Fruit fly (Drosophila melanogaster): ENCODE data around the gene CG9921.

The CG9921 gene

DNA sequence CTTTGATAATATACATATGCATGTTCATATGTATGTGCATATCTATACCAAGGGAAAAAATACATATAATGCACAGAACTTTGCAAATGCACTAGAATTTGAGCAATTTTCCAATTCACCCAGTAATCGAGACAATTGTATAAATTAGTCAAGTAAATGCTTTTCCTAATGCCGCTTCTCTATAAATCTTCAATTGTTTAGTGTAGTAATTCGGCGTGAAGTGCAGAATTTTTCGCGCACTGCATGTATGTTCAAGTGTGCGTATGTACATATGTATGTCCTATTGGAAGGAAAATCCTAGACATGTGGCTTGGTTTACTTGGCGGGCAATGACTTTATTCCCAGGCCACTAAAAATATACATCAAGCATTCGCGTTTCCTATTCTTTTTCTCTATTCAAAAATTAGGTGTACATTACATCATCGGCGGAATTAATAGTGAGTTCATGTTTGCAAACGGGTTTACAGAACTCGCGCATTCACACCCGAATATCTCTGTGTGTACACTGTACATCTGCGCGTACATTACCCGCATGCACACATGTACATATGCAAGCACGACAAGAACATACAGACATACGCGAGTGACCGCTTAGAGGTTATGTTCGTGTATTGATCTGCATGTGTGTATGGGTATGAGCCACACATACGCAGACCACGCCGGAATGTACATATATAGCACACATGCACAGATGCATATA is 14.4 kb downstream of the CG9921 start (continued):
- TF ChIP-seq insv (GFP tag; optimal IDR thresholded peaks at IDR 0.05) = peak in 1 of 2 experiments; percentile 83
- peak; percentile 49; the same call in 2 of the 3 replicates for TF ChIP-seq Opbp (GFP tag; IDR thresholded peaks at IDR 0.05; ENCODE audit: partially characterized antibody)
- no peak for TF ChIP-seq CG14441 (GFP tag; IDR thresholded peaks at IDR 0.05)
- no peak for TF ChIP-seq CG5953 (GFP tag; IDR thresholded peaks at IDR 0.05)
- no peak for TF ChIP-seq CG4360 (GFP tag; IDR thresholded peaks at IDR 0.05)
- TF ChIP-seq nom (GFP tag; optimal IDR thresholded peaks at IDR 0.05) = peak; percentile 19
- TF ChIP-seq gem (tag; optimal IDR thresholded peaks at IDR 0.05) = peak; percentile 15
- TF ChIP-seq Mad (GFP tag; optimal IDR thresholded peaks at IDR 0.05) = no peak
- peak; percentile 23; the same call in 1 of the 3 replicates for TF ChIP-seq z (GFP tag; IDR thresholded peaks at IDR 0.05)
- no peak for TF ChIP-seq CG2712 (tag; optimal IDR thresholded peaks at IDR 0.05)
- TF ChIP-seq CG13624 (GFP tag; optimal IDR thresholded peaks at IDR 0.05) = no peak
- TF ChIP-seq kni (GFP tag; optimal IDR thresholded peaks at IDR 0.05) = peak; percentile 79
- no peak for TF ChIP-seq ato (GFP tag; IDR thresholded peaks at IDR 0.05; ENCODE audit: partially characterized antibody)
- TF ChIP-seq onecut (GFP tag; IDR thresholded peaks at IDR 0.05) = peak; percentile 78
- no peak for TF ChIP-seq cad (GFP tag; optimal IDR thresholded peaks at IDR 0.05)
- peak; percentile 9 for TF ChIP-seq Side (GFP tag; optimal IDR thresholded peaks at IDR 0.05)
- TF ChIP-seq dmrt99B (tag; optimal IDR thresholded peaks at IDR 0.05) = no peak
- peak; percentile 47 for TF ChIP-seq CG15514 (GFP tag; optimal IDR thresholded peaks at IDR 0.05)
- no peak for TF ChIP-seq Abd-B (GFP tag; optimal IDR thresholded peaks at IDR 0.05)
- no peak for TF ChIP-seq CG7839 (tag; optimal IDR thresholded peaks at IDR 0.05)
- TF ChIP-seq HmgZ (tag; optimal IDR thresholded peaks at IDR 0.05) = peak; percentile 34
- TF ChIP-seq gcm (GFP tag; optimal IDR thresholded peaks at IDR 0.05) = peak; percentile 84
- TF ChIP-seq prd (optimal IDR thresholded peaks at IDR 0.05) = no peak
- no peak for TF ChIP-seq prd (GFP tag; IDR thresholded peaks at IDR 0.05)
- TF ChIP-seq CG11560 (tag; IDR thresholded peaks at IDR 0.05) = no peak
- no peak for TF ChIP-seq sima (GFP tag; optimal IDR thresholded peaks at IDR 0.05)
- TF ChIP-seq odd (GFP tag; optimal IDR thresholded peaks at IDR 0.05) = no peak
- TF ChIP-seq CG6813 (GFP tag; optimal IDR thresholded peaks at IDR 0.05) = peak; percentile 5
- no peak for TF ChIP-seq fd102C (GFP tag; optimal IDR thresholded peaks at IDR 0.05)
- TF ChIP-seq HLHmδ (GFP tag; optimal IDR thresholded peaks at IDR 0.05) = peak; percentile 69
- peak; percentile 66 for TF ChIP-seq CG34376 (GFP tag; optimal IDR thresholded peaks at IDR 0.05)
- TF ChIP-seq CG12071 (GFP tag; optimal IDR thresholded peaks at IDR 0.05) = no peak
- TF ChIP-seq Scr (GFP tag; IDR thresholded peaks at IDR 0.05; ENCODE audit: partially characterized antibody) = 0 out of 2 replicates have a peak, but pooled peaks have one; percentile 8
- peak; percentile 73 for TF ChIP-seq Drgx (GFP tag; IDR thresholded peaks at IDR 0.05)
- TF ChIP-seq CG4328 (GFP tag; optimal IDR thresholded peaks at IDR 0.05) = peak; percentile 17
- TF ChIP-seq BEAF-32 (GFP tag; optimal IDR thresholded peaks at IDR 0.05) = no peak
- TF ChIP-seq CG42726 (GFP tag; IDR thresholded peaks at IDR 0.05; ENCODE audit: partially characterized antibody) = no peak
- TF ChIP-seq Gug (GFP tag; IDR thresholded peaks at IDR 0.05) = no peak
- no peak for TF ChIP-seq ftz-f1 (GFP tag; optimal IDR thresholded peaks at IDR 0.05)
- peak; percentile 82; the same call in 1 of the 3 replicates for TF ChIP-seq CG34422 (GFP tag; IDR thresholded peaks at IDR 0.05)
- no peak for TF ChIP-seq HHEX (GFP tag; optimal IDR thresholded peaks at IDR 0.05)
- TF ChIP-seq Mes4 (GFP tag; optimal IDR thresholded peaks at IDR 0.05) = peak; percentile 17
- TF ChIP-seq CG11696 (GFP tag; IDR thresholded peaks at IDR 0.05) = no peak
- no peak for TF ChIP-seq emc (GFP tag; optimal IDR thresholded peaks at IDR 0.05)
- peak; percentile 6 for TF ChIP-seq cwo (GFP tag; optimal IDR thresholded peaks at IDR 0.05)
- no peak for TF ChIP-seq E2f2 (GFP tag; IDR thresholded peaks at IDR 0.05)
- TF ChIP-seq CG6791 (GFP tag; IDR thresholded peaks at IDR 0.05; ENCODE audit: partially characterized antibody) = peak; percentile 64; the same call in 2 of the 3 replicates
- no peak for TF ChIP-seq CG8281 (tag; optimal IDR thresholded peaks at IDR 0.05)
- TF ChIP-seq sens (GFP tag) = peak; percentile 69
